Fruit fly (Drosophila melanogaster): Measurements from ENCODE around the gene GatC.

The GatC gene

DNA sequence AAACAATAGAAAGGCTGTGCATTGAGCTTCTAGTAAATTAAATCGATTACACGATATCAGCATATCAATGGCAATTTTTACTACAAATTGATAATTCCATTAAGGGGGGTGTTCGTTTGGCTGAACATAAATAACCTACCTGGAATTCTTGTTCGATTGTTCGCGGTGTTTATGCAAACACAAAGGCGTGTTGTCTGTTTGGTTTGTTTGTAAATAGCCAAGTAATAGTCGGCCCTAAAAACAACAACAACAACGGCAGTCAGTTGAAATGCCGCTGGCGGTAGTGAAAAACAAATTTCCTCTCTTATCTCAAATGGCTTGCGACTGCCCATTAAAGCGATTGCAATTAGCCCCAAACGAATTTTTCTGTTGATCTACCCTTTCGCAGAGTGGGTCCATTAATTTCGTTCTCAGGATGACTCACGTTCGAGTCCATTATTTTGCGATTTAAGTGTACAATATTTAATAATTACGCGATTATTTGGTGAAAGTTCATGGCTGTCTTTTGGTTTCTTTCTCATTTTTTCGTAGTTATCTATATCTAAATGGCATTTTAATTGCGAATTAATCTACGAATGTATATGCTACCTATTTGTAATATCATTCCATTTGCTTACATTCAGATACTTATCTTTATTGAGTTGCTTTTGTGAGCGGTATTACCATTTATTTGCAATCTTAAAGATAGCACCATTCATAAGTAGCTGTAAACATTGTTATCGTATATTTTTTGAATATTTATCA is 5.9 kb upstream of the GatC start (continued):
- TF ChIP-seq CG11398 (GFP tag; optimal IDR thresholded peaks at IDR 0.05) (peak; percentile 40), H15 (GFP tag; IDR thresholded peaks at IDR 0.05) (no peak), Myb (GFP tag; optimal IDR thresholded peaks at IDR 0.05) (no peak), cas (GFP tag; IDR thresholded peaks at IDR 0.05) (no peak), crol (GFP tag; IDR thresholded peaks at IDR 0.05) (no peak), CG6254 (GFP tag; optimal IDR thresholded peaks at IDR 0.05) (no peak), Sry-β (GFP tag; optimal IDR thresholded peaks at IDR 0.05) (no peak), jigr1 (GFP tag; IDR thresholded peaks at IDR 0.05) (no peak), CG11247 (GFP tag; IDR thresholded peaks at IDR 0.05) (no peak), vfl (GFP tag; optimal IDR thresholded peaks at IDR 0.05) (no peak), CG13775 (GFP tag; optimal IDR thresholded peaks at IDR 0.05) (no peak), CG42726 (GFP tag; IDR thresholded peaks at IDR 0.05; ENCODE audit: partially characterized antibody) (no peak), CG32767 (GFP tag; IDR thresholded peaks at IDR 0.05) (no peak), CG17328 (GFP tag; IDR thresholded peaks at IDR 0.05) (no peak), MBD-R2 (GFP tag; IDR thresholded peaks at IDR 0.05) (no peak), CG2875 (GFP tag; optimal IDR thresholded peaks at IDR 0.05) (peak; percentile 9), CG4282 (GFP tag; optimal IDR thresholded peaks at IDR 0.05) (no peak), gro (GFP tag; optimal IDR thresholded peaks at IDR 0.05) (no peak), tup (GFP tag; optimal IDR thresholded peaks at IDR 0.05) (no peak), Adf1 (GFP tag; IDR thresholded peaks at IDR 0.05) (no peak), MTF-1 (GFP tag; optimal IDR thresholded peaks at IDR 0.05; ENCODE audit: borderline replicate concordance) (peak; percentile 5), CG12071 (GFP tag; optimal IDR thresholded peaks at IDR 0.05) (peak; percentile 5), wor (GFP tag; IDR thresholded peaks at IDR 0.05) (no peak), CG30403 (GFP tag; optimal IDR thresholded peaks at IDR 0.05) (peak; percentile 12), CG6854 (GFP tag; optimal IDR thresholded peaks at IDR 0.05) (no peak), CG16815 (GFP tag; optimal IDR thresholded peaks at IDR 0.05) (no peak), Max (GFP tag; optimal IDR thresholded peaks at IDR 0.05) (no peak), CG1647 (GFP tag; optimal IDR thresholded peaks at IDR 0.05) (no peak), dm (GFP tag; optimal IDR thresholded peaks at IDR 0.05) (no peak), CG6765 (GFP tag; optimal IDR thresholded peaks at IDR 0.05) (no peak), CG1792 (GFP tag; optimal IDR thresholded peaks at IDR 0.05) (peak; percentile 5), HLH54F (GFP tag; optimal IDR thresholded peaks at IDR 0.05) (no peak), CG4820 (GFP tag; optimal IDR thresholded peaks at IDR 0.05) (peak; percentile 10), Sox100B (GFP tag; optimal IDR thresholded peaks at IDR 0.05) (no peak), croc (GFP tag; conservative IDR thresholded peaks at IDR 0.05) (no peak), CG17802 (tag; optimal IDR thresholded peaks at IDR 0.05) (no peak), CG10565 (GFP tag; optimal IDR thresholded peaks at IDR 0.05) (no peak), Doc3 (GFP tag; IDR thresholded peaks at IDR 0.05; ENCODE audit: partially characterized antibody) (no peak), Hand (GFP tag; optimal IDR thresholded peaks at IDR 0.05) (peak; percentile 27), mirr (GFP tag; optimal IDR thresholded peaks at IDR 0.05) (peak; percentile 83), Dfd (GFP tag; optimal IDR thresholded peaks at IDR 0.05) (no peak), Awh (GFP tag; IDR thresholded peaks at IDR 0.05) (peak; percentile 68; the same call in 1 of the 2 replicates), ERR (GFP tag; optimal IDR thresholded peaks at IDR 0.05) (no peak), lbe (GFP tag; optimal IDR thresholded peaks at IDR 0.05) (no peak), pita (GFP tag; optimal IDR thresholded peaks at IDR 0.05) (no peak), pb (GFP tag; optimal IDR thresholded peaks at IDR 0.05) (no peak), D (optimal IDR thresholded peaks at IDR 0.05) (no peak), D (GFP tag; optimal IDR thresholded peaks at IDR 0.05) (no peak), CHES-1-like (GFP tag; optimal IDR thresholded peaks at IDR 0.05) (no peak), exex (tag; optimal IDR thresholded peaks at IDR 0.05) (peak; percentile 82), da (GFP tag; optimal IDR thresholded peaks at IDR 0.05) (no peak)
